Worm (Caenorhabditis elegans) whole organism, early embryonic: ENCODE results near the gene pkn-1.

Experiments
- ama-1 ChIP-seq: fragments of 150-350 bp; optimal IDR thresholded peaks from 2 replicates; lab custom pipeline; 2014
- ceh-13 ChIP-seq: fragments of 200-800 bp; sonication (Bioruptor generic); optimal IDR thresholded peaks from 2 replicates; lab custom pipeline; 2018; ENCODE audit warnings: mild to moderate bottlenecking, missing genetic modification characterization, missing compliant biosample characterization
- ceh-36 ChIP-seq: sonication (generic microtip); optimal IDR thresholded peaks from 2 replicates; lab custom pipeline; 2016; ENCODE audit warnings: missing genetic modification characterization, inconsistent platforms, missing compliant biosample characterization
- ets-7 ChIP-seq: sonication (generic microtip); optimal IDR thresholded peaks from 2 replicates; lab custom pipeline; 2016; ENCODE audit warnings: missing genotype, missing genetic modification characterization, missing compliant biosample characterization
- hmbx-1 ChIP-seq: sonication (generic microtip); optimal IDR thresholded peaks from 2 replicates; lab custom pipeline; 2016; ENCODE audit warnings: mild to moderate bottlenecking, missing genetic modification characterization, missing compliant biosample characterization
- hmg-4 ChIP-seq: fragments of 200-800 bp; sonication (Bioruptor generic); optimal IDR thresholded peaks from 2 replicates; lab custom pipeline; 2018; ENCODE audit warnings: mild to moderate bottlenecking, missing genetic modification characterization, missing compliant biosample characterization
- pes-1 ChIP-seq: fragments of 200-800 bp; sonication (Bioruptor generic); IDR thresholded peaks from 2 replicates; pipeline ENCODE4 v1.3.6; 2022; ENCODE audit warnings: missing genetic modification reagents, missing genetic modification characterization, missing compliant biosample characterization
- sea-1 ChIP-seq: fragments of 200-800 bp; sonication (Bioruptor generic); conservative IDR thresholded peaks from 2 replicates; pipeline ENCODE4 v1.3.6; 2022; ENCODE audit warnings: missing genetic modification characterization, missing compliant biosample characterization
- tbx-11 ChIP-seq: fragments of 200-800 bp; sonication (Bioruptor generic); IDR thresholded peaks from 2 replicates; pipeline ENCODE4 v1.3.6; 2022; ENCODE audit warnings: missing genetic modification characterization, missing compliant biosample characterization
- tbx-37 ChIP-seq: fragments of 200-800 bp; sonication (Bioruptor generic); conservative IDR thresholded peaks from 2 replicates; pipeline ENCODE4 v1.3.6; 2022; ENCODE audit warnings: missing genetic modification reagents, missing genetic modification characterization, missing compliant biosample characterization

- TF ChIP-seq ama-1 (no peak), pes-1 (GFP tag; lab: Robert Waterston, UW) (no peak), hmbx-1 (tag; lab: Kevin White, UChicago) (no peak), ceh-13 (GFP tag; lab: Kevin White, UChicago) (no peak), ets-7 (tag; lab: Kevin White, UChicago) (no peak), tbx-11 (no peak), hmg-4 (GFP tag; lab: Kevin White, UChicago) (no peak), tbx-37 (no peak), sea-1 (GFP tag; lab: Robert Waterston, UW) (no peak), ceh-36 (tag; lab: Kevin White, UChicago) (no peak)
Measured at ce11 chrX:10395177-10395576, 1.9 kb upstream of the pkn-1 start.
